ENCODE assay signal across 3 worm cellular contexts in genomic region chrII:4102723-4103122, ce11.
TF ChIP-seq lines count a peak whose summit lies in the region.

No protein-coding gene starts in this region.

TF ChIP-seq in whole organism, L1 larva, 84 proteins besides CTCF, POLR2A, EP300 and RAD21:
- no peak for TF ChIP-seq efl-1 (optimal IDR thresholded peaks at IDR 0.05; lab: Kevin White, UChicago)
- TF ChIP-seq efl-1 (GFP tag; optimal IDR thresholded peaks at IDR 0.05 in 1 of 2; lab: Kevin White, UChicago), result peak in 1 of 2 experiments; percentile 21
- TF ChIP-seq lin-14 (GFP tag; optimal IDR thresholded peaks at IDR 0.05; lab: Kevin White, UChicago), result peak; percentile 32
- TF ChIP-seq blmp-1 (tag; optimal IDR thresholded peaks at IDR 0.05; lab: Kevin White, UChicago), result peak; percentile 56
- no peak for TF ChIP-seq sptf-1 (tag; optimal IDR thresholded peaks at IDR 0.05; lab: Kevin White, UChicago)
- no peak for TF ChIP-seq ztf-4 (tag; optimal IDR thresholded peaks at IDR 0.05; lab: Kevin White, UChicago)
- TF ChIP-seq unc-62 (GFP tag; optimal IDR thresholded peaks at IDR 0.05; lab: Kevin White, UChicago), result no peak
- peak; percentile 65 for TF ChIP-seq nhr-85 (tag; lab: Kevin White, UChicago)
- TF ChIP-seq tlp-1 (tag; optimal IDR thresholded peaks at IDR 0.05; lab: Kevin White, UChicago), result no peak
TF ChIP-seq in whole organism, L1 larva: peak in this region for 4.

TF ChIP-seq in whole organism, L3 larva, 47 proteins besides CTCF, POLR2A, EP300 and RAD21:
- peak; percentile 26 for TF ChIP-seq nhr-25 (tag; optimal IDR thresholded peaks at IDR 0.05; lab: Kevin White, UChicago)
- no peak for TF ChIP-seq nhr-237 (tag; optimal IDR thresholded peaks at IDR 0.05; lab: Kevin White, UChicago)
- no peak for TF ChIP-seq fkh-10 (GFP tag; optimal IDR thresholded peaks at IDR 0.05; lab: Kevin White, UChicago)
- no peak for TF ChIP-seq unc-39 (tag; optimal IDR thresholded peaks at IDR 0.05; lab: Kevin White, UChicago)
- no peak for TF ChIP-seq nhr-28 (tag; optimal IDR thresholded peaks at IDR 0.05; lab: Kevin White, UChicago)

TF ChIP-seq in whole organism, mixed stage, embryonic, 35 proteins besides CTCF, POLR2A, EP300 and RAD21:
- TF ChIP-seq unc-120 (tag; optimal IDR thresholded peaks at IDR 0.05; lab: Kevin White, UChicago; ENCODE audit: poor library complexity, severe bottlenecking) (no peak), elt-1 (tag; optimal IDR thresholded peaks at IDR 0.05; lab: Kevin White, UChicago; ENCODE audit: borderline replicate concordance, insufficient read depth) (peak; percentile 14)
